Fruit fly (Drosophila melanogaster) S2 (cell line): Measurements from ENCODE around the gene Npc2g.

Experiments used
- CG8478 ChIP-seq: fragments of >200 bp; optimal IDR thresholded peaks from 2 replicates; lab custom pipeline; 2018
- CTCF ChIP-seq, 2 experiments: fragments of >200 bp; optimal IDR thresholded peaks; 2 replicates each; lab custom pipeline; 2018

Npc2g gene

DNA sequence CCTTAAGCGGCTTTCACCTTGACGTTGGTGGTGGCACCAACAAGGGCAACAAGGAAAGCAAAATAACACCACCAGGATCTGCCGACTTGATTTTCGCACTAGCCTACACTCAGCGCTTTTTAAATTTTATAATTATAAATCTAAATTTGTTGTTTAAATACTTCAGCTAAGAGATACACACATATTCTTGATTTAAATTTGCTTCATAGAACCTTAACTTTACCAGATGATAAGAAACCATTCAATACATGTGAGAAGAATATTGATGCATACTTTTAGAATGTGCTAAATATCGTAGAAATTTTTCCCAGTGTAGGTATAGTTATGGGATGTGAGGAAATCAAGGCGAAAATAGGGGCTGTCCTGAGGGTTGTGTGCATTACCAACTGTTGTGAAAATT is 12.0 kb downstream of the Npc2g start:
- no peak for TF ChIP-seq CG8478 (lab: Kevin White, UChicago)
- TF ChIP-seq CTCF (optimal IDR thresholded peaks at IDR 0.05; lab: Kevin White, UChicago): no peak

DNA sequence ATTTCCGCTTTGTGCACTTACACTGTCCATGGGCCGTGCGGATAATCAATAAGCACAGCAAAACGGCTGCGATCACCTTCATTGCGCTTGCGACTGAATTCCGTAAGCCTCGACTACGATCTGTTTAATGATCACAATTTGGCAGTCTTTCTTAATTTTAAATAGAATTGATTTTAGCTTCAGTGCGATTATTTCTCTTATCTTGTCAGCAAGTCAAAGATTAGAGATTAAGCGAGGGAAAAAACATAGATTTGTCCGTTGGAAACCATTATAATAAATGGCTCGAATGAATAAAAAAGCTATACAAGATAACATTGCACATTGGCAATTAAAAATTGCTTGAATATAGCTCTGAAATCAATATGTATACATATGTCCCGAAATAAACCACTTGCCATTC is 14.0 kb downstream of the Npc2g start, which contains the start of gene CG11313:
Gene CG11313, minus strand, starts transcription at position 101 of the 400 bp plus-strand sequence.
- no peak for TF ChIP-seq CTCF (optimal IDR thresholded peaks at IDR 0.05; lab: Kevin White, UChicago)
- TF ChIP-seq CG8478 (lab: Kevin White, UChicago): no peak

- TF ChIP-seq CG8478 (lab: Kevin White, UChicago) (no peak), CTCF (optimal IDR thresholded peaks at IDR 0.05; lab: Kevin White, UChicago) (no peak)
Observed at dm6 chr3R:30729013-30729412, 16.1 kb downstream of the Npc2g start.

dm6 chr3R:30725787-30726186 is 19.3 kb downstream of the Npc2g start, which contains the start of gene eIF4H2:
eIF4H2 (plus strand) TSS chr3R:30726087.
- TF ChIP-seq CG8478 (lab: Kevin White, UChicago): no peak
- no peak for TF ChIP-seq CTCF (optimal IDR thresholded peaks at IDR 0.05; lab: Kevin White, UChicago)

DNA sequence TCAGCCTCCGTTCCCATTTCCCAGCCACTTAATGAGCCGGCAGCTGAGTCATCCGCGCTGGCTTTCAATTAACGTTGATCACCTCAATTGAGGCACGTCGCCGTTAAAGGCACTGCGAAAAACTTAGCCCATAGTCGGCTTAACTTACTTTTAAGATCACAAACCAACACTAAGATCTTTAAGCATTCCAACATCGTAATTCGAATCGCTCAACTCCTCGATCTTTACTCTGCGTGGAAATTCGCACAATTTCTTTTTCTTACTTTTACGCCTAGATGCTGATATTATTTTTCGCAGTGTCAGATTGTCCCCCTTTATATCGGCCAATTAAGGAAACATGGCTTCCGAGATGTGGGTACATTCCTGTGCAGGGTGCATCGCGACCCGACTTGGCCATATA is 22.7 kb downstream of the Npc2g start:
- no peak for TF ChIP-seq CG8478 (lab: Kevin White, UChicago)
- no peak for TF ChIP-seq CTCF (optimal IDR thresholded peaks at IDR 0.05; lab: Kevin White, UChicago)

DNA sequence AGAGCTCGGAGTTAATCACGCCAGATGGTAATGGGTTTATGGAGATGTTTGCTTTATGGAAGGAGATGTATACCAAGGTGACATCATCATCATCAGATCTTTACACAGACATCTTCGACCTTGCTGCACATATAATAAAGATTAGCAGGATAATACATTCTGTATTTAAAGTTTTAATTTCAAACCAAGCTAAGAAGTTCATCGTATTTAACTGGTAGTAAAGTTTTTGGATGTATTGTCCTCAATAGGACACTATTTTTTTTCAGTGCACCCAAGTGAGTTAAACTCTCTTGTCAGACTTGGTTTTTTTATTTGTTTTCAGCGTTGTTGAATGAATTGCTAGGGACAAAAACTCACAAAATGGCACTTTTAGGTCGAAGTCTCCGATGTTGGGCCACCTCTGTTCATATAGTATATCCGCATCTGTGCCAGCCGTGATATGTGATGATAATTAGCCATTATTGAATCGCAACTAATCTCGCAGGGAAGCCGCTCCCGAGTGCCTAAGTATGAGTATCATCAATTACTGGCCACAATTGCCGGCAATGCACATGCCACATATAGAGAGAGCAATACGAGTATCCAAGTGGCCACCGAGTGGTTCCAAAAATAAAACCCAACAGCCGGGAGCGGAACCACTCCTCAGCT is 23.7 kb downstream of the Npc2g start:
- no peak for TF ChIP-seq CTCF (optimal IDR thresholded peaks at IDR 0.05; lab: Kevin White, UChicago)
- TF ChIP-seq CG8478 (lab: Kevin White, UChicago): no peak

- TF ChIP-seq CG8478 (lab: Kevin White, UChicago) (no peak), CTCF (optimal IDR thresholded peaks at IDR 0.05; lab: Kevin White, UChicago) (no peak)
Observed at dm6 chr3R:30718442-30718841, 26.6 kb downstream of the Npc2g start.

- TF ChIP-seq CG8478 (lab: Kevin White, UChicago) (no peak), CTCF (optimal IDR thresholded peaks at IDR 0.05; lab: Kevin White, UChicago) (no peak)
Observed at dm6 chr3R:30714395-30714794, 30.7 kb downstream of the Npc2g start.

dm6 chr3R:30710442-30710841 is 34.6 kb downstream of the Npc2g start:
- TF ChIP-seq CTCF (optimal IDR thresholded peaks at IDR 0.05; lab: Kevin White, UChicago) (no peak), CG8478 (lab: Kevin White, UChicago) (no peak)

DNA sequence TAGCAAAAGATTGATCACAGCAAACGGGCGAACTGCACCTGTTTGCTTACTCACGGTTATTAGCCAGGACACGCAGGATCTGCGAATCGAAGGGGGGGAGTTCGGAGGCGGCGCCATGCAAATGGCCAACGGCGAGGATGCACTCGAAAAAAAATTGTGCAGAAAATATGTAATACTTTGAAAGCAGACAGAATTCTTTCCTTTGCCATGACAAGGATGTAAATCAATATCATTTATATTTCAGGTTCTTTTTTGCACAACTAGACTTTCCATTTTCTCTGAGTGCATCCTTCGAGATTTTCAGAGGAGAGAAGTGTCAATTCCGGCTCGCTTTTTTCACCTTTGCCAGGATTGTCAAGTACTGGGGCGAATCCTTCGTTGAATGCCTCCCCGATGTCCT is 35.8 kb downstream of the Npc2g start:
- TF ChIP-seq CG8478 (lab: Kevin White, UChicago) (no peak), CTCF (optimal IDR thresholded peaks at IDR 0.05; lab: Kevin White, UChicago) (no peak)

DNA sequence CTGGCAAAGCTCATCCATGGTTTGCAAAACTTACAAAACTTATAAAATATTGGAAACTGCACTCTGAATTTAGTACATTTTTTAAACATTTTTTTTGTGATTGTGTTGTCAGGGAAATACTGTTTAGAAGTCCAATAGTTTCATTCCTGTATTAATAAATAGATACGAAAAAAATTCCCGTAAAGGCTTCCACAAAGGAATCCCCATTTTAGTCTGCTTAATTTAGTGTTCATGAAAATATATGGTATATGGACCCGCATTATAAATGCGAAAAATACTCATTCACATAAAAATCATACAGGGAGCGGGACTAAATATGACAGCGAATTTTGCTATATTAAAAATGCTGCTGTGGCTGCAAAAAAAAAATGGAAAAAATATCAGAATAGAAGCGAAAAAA is 39.0 kb downstream of the Npc2g start, which contains the start of gene CG31010:
Gene CG31010, minus strand, starts transcription at position 101 of the 400 bp plus-strand sequence.
- no peak for TF ChIP-seq CG8478 (lab: Kevin White, UChicago)
- no peak for TF ChIP-seq CTCF (optimal IDR thresholded peaks at IDR 0.05; lab: Kevin White, UChicago)

DNA sequence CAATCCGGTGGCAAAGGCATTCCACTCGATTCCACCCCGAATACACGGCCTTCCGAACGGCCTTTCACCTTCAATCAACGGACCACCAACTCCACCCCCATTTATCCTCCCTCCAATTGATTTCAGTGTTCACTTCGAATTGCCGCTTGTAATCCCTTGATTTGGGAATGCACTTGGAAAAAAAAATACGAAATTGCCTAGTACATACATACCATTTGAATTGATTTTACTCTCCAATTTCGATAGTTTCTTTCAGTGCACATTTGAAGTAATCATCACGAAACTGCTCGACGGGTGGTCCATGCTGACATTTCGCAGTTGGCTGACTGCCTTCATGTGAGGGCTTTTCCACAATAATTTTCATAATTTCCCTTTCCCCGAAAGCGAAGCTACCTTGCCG is 45.9 kb downstream of the Npc2g start:
- no peak for TF ChIP-seq CTCF (optimal IDR thresholded peaks at IDR 0.05; lab: Kevin White, UChicago)
- no peak for TF ChIP-seq CG8478 (lab: Kevin White, UChicago)

- TF ChIP-seq CG8478 (lab: Kevin White, UChicago) (no peak), CTCF (optimal IDR thresholded peaks at IDR 0.05; lab: Kevin White, UChicago) (no peak)
Observed at dm6 chr3R:30697038-30697437, 48.0 kb downstream of the Npc2g start, which contains the start of gene Pka-C2. Pka-C2 (minus strand) TSS chr3R:30697138.

- TF ChIP-seq CTCF (optimal IDR thresholded peaks at IDR 0.05; lab: Kevin White, UChicago): no peak
- TF ChIP-seq CG8478 (lab: Kevin White, UChicago): no peak
Observed at dm6 chr3R:30695398-30695797, 49.7 kb downstream of the Npc2g start, which contains the start of gene CG12069. CG12069 (minus strand) TSS chr3R:30695498.
